Worm (Caenorhabditis elegans) whole organism, L4/young adult: ENCODE data around the gene snb-2.

Source experiments
- W03F9.2 ChIP-seq: fragments of 150-350 bp; optimal IDR thresholded peaks from 2 replicates; lab custom pipeline; 2014; ENCODE audit warnings: missing biosample characterization, missing genetic modification characterization
- dao-5 ChIP-seq: sonication (generic microtip); optimal IDR thresholded peaks from 2 replicates; lab custom pipeline; 2016; ENCODE audit warnings: missing genotype, missing genetic modification characterization, moderate library complexity, missing compliant biosample characterization
- him-1 ChIP-seq: sonication (generic microtip); optimal IDR thresholded peaks from 2 replicates; lab custom pipeline; 2016; ENCODE audit warnings: missing genotype, missing genetic modification reagents, missing genetic modification characterization, missing compliant biosample characterization

- TF ChIP-seq W03F9.2 (tag; lab: Kevin White, UChicago) (no peak), dao-5 (no peak), him-1 (tag; lab: Kevin White, UChicago) (no peak)
These were observed 40.0 kb downstream of the snb-2 start for ce11 chrV:12305677-12306076.
